Fruit fly (Drosophila melanogaster): ENCODE results near the gene PolG1.

PolG1 gene

dm6 chr2L:13833058-13833457 is 5.5 kb upstream of the PolG1 start, which contains the start of the genes GatC, PolG2 and Polr2C (continued):
- TF ChIP-seq maf-S (GFP tag; optimal IDR thresholded peaks at IDR 0.05) (peak; percentile 43), Dip2 (GFP tag; IDR thresholded peaks at IDR 0.05) (no peak), toy (GFP tag; IDR thresholded peaks at IDR 0.05) (no peak), Hsf (GFP tag; optimal IDR thresholded peaks at IDR 0.05) (peak; percentile 37), CG4854 (GFP tag; optimal IDR thresholded peaks at IDR 0.05) (peak; percentile 2), CG13287 (GFP tag; IDR thresholded peaks at IDR 0.05; ENCODE audit: partially characterized antibody) (peak; percentile 89), TFAM (GFP tag; optimal IDR thresholded peaks at IDR 0.05) (no peak), CG2678 (tag; optimal IDR thresholded peaks at IDR 0.05) (no peak), CG2202 (tag; optimal IDR thresholded peaks at IDR 0.05) (no peak), mirr (GFP tag; optimal IDR thresholded peaks at IDR 0.05) (no peak), CG12744 (GFP tag; optimal IDR thresholded peaks at IDR 0.05) (no peak), ab (GFP tag; optimal IDR thresholded peaks at IDR 0.05) (peak; percentile 14), CG11723 (GFP tag; optimal IDR thresholded peaks at IDR 0.05) (no peak), CG8765 (GFP tag; IDR thresholded peaks at IDR 0.05) (no peak), Hmx (GFP tag; optimal IDR thresholded peaks at IDR 0.05) (no peak), CG5180 (GFP tag; optimal IDR thresholded peaks at IDR 0.05) (no peak), Fer2 (tag; optimal IDR thresholded peaks at IDR 0.05) (no peak), CG32532 (GFP tag; IDR thresholded peaks at IDR 0.05) (peak; percentile 34; the same call in 1 of the 2 replicates), tio (GFP tag; optimal IDR thresholded peaks at IDR 0.05) (no peak), CG10543 (GFP tag; optimal IDR thresholded peaks at IDR 0.05) (no peak), Xrp1 (GFP tag; IDR thresholded peaks at IDR 0.05) (no peak), Blimp-1 (GFP tag; optimal IDR thresholded peaks at IDR 0.05) (no peak), CG4328 (GFP tag; optimal IDR thresholded peaks at IDR 0.05) (no peak), BtbVII (GFP tag; optimal IDR thresholded peaks at IDR 0.05) (no peak), CG9609 (GFP tag; optimal IDR thresholded peaks at IDR 0.05) (peak; percentile 51), tap (tag; optimal IDR thresholded peaks at IDR 0.05) (no peak), CG3838 (GFP tag; optimal IDR thresholded peaks at IDR 0.05) (peak; percentile 60), crp (GFP tag; optimal IDR thresholded peaks at IDR 0.05) (peak in 1 of 2 experiments; percentile 37), CG6813 (GFP tag; optimal IDR thresholded peaks at IDR 0.05) (no peak), CG13296 (GFP tag; optimal IDR thresholded peaks at IDR 0.05) (no peak), disco-r (GFP tag; optimal IDR thresholded peaks at IDR 0.05) (no peak), CG31365 (tag; optimal IDR thresholded peaks at IDR 0.05) (no peak), ssp (GFP tag; IDR thresholded peaks at IDR 0.05) (peak; percentile 79), cas (GFP tag; IDR thresholded peaks at IDR 0.05) (no peak), Abd-B (GFP tag; optimal IDR thresholded peaks at IDR 0.05) (peak; percentile 36), lilli (GFP tag; optimal IDR thresholded peaks at IDR 0.05) (peak; percentile 62), hkb (optimal IDR thresholded peaks at IDR 0.05) (peak; percentile 74), hkb (GFP tag; IDR thresholded peaks at IDR 0.05) (no peak), sc (optimal IDR thresholded peaks at IDR 0.05) (no peak), sc (GFP tag; optimal IDR thresholded peaks at IDR 0.05) (no peak), sug (tag; optimal IDR thresholded peaks at IDR 0.05) (peak; percentile 52), nerfin-2 (GFP tag; IDR thresholded peaks at IDR 0.05; ENCODE audit: partially characterized antibody) (peak; percentile 81), otp (GFP tag; IDR thresholded peaks at IDR 0.05) (no peak), p53 (GFP tag; optimal IDR thresholded peaks at IDR 0.05) (no peak), lbe (GFP tag; optimal IDR thresholded peaks at IDR 0.05) (no peak), NC2α (GFP tag; optimal IDR thresholded peaks at IDR 0.05) (no peak), CG17359 (tag; optimal IDR thresholded peaks at IDR 0.05) (no peak), peb (GFP tag; IDR thresholded peaks at IDR 0.05) (no peak), Chrac-16 (GFP tag; optimal IDR thresholded peaks at IDR 0.05) (no peak), grn (GFP tag; optimal IDR thresholded peaks at IDR 0.05) (no peak), CG6654 (GFP tag; optimal IDR thresholded peaks at IDR 0.05) (no peak), CG6854 (GFP tag; optimal IDR thresholded peaks at IDR 0.05) (no peak)

All from whole organism, embryonic.